Fruit fly (Drosophila melanogaster): ENCODE results near the gene trh.
A peak's percentile ranks its signal among the peaks of the same experiment; 100 is the strongest.

Gene trh

DNA sequence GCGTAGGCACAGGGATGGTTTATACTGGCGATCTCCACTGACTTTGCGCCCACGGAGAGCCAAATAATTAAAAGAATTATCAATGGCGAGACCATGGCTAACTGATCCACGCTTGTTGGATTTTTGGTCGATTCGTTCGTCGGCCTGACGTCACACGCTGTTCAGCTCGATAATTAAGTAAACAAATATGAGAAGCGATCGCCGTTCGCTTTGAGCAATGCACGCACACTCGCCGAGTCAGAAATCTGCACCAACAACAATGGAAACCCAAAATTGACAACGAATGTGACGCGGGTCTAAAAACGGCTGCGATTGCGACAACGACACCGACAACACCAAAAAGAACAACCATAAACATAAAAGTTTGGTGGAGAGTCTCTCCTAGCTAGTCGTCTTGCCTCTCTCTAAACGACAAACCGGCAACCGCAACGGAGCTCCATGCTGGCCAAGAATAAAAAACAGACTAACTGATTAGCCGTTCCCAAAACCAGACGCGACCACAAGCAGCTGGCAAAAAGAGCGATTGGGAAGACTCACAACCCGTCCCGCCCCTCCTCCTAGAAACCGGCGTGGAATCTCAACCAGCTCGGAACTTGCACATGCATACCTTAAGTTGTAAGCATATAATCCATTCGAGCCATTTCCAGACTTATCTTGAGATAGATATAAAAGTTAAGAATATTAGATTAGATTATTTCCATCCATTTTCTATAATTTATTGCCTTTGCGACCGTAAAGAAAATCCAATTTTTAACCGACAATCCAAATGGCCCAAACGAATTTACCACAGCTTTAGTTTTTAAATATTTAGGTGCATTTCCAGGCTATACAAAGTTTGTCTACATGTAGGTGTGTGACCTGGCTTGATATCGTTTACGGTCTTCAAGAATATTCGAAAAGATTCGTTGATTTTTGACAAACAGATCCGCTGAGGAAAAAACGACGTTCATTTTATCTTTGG lies 60.3 kb downstream of the trh start, which contains the start of gene mthl9 (continued):
- TF ChIP-seq Sox102F (GFP tag; optimal IDR thresholded peaks at IDR 0.05): no peak
- no peak for TF ChIP-seq CG11085 (GFP tag; IDR thresholded peaks at IDR 0.05)
- peak; percentile 62 for TF ChIP-seq Fer1 (GFP tag; optimal IDR thresholded peaks at IDR 0.05)
- TF ChIP-seq CG16863 (GFP tag; optimal IDR thresholded peaks at IDR 0.05): no peak
- no peak for TF ChIP-seq MESR4 (GFP tag; optimal IDR thresholded peaks at IDR 0.05)
- TF ChIP-seq exex (tag; optimal IDR thresholded peaks at IDR 0.05): peak; percentile 58
- TF ChIP-seq gce (GFP tag; IDR thresholded peaks at IDR 0.05): peak; percentile 38; the same call in 1 of the 3 replicates
- peak; percentile 9 for TF ChIP-seq pzg (GFP tag; optimal IDR thresholded peaks at IDR 0.05)
- TF ChIP-seq ATbp (GFP tag; optimal IDR thresholded peaks at IDR 0.05): no peak
- no peak for TF ChIP-seq dm (GFP tag; optimal IDR thresholded peaks at IDR 0.05)
- TF ChIP-seq CG13287 (GFP tag; IDR thresholded peaks at IDR 0.05; ENCODE audit: partially characterized antibody): peak; percentile 45; the same call in 1 of the 2 replicates
- TF ChIP-seq Kr (GFP tag; optimal IDR thresholded peaks at IDR 0.05): no peak
- no peak for TF ChIP-seq ewg (GFP tag; optimal IDR thresholded peaks at IDR 0.05)
- TF ChIP-seq Spps (tag; optimal IDR thresholded peaks at IDR 0.05): no peak
- peak; percentile 60 for TF ChIP-seq cwo (GFP tag; optimal IDR thresholded peaks at IDR 0.05)
- no peak for TF ChIP-seq abd-A (tag; optimal IDR thresholded peaks at IDR 0.05)
- no peak for TF ChIP-seq CG7786 (GFP tag; optimal IDR thresholded peaks at IDR 0.05)
- no peak for TF ChIP-seq CG17829 (tag; optimal IDR thresholded peaks at IDR 0.05)
- TF ChIP-seq Med (GFP tag): peak; percentile 56
- no peak for TF ChIP-seq CG10431 (GFP tag; optimal IDR thresholded peaks at IDR 0.05)
- TF ChIP-seq Hand (GFP tag; optimal IDR thresholded peaks at IDR 0.05): peak; percentile 38
- no peak for TF ChIP-seq nerfin-1 (tag; optimal IDR thresholded peaks at IDR 0.05)
- no peak for TF ChIP-seq mld (GFP tag; IDR thresholded peaks at IDR 0.05; ENCODE audit: partially characterized antibody)
- no peak for TF ChIP-seq btn (GFP tag; optimal IDR thresholded peaks at IDR 0.05)
- no peak for TF ChIP-seq Taf1 (GFP tag; IDR thresholded peaks at IDR 0.05)
- no peak for TF ChIP-seq wek (GFP tag; optimal IDR thresholded peaks at IDR 0.05)
- TF ChIP-seq Doc2 (GFP tag; IDR thresholded peaks at IDR 0.05): no peak
- no peak for TF ChIP-seq CG9797 (GFP tag; optimal IDR thresholded peaks at IDR 0.05)
- TF ChIP-seq Ravus (GFP tag; IDR thresholded peaks at IDR 0.05): no peak
- TF ChIP-seq MTF-1 (GFP tag; optimal IDR thresholded peaks at IDR 0.05; ENCODE audit: borderline replicate concordance): peak; percentile 6
- TF ChIP-seq ranshi (GFP tag; IDR thresholded peaks at IDR 0.05): no peak; the same call in 1 of the 2 replicates
- TF ChIP-seq phol (tag; optimal IDR thresholded peaks at IDR 0.05): no peak
- TF ChIP-seq ato (GFP tag; IDR thresholded peaks at IDR 0.05; ENCODE audit: partially characterized antibody): 0 out of 2 replicates have a peak, but pooled peaks have one; percentile 17
- TF ChIP-seq CG10274 (GFP tag; optimal IDR thresholded peaks at IDR 0.05): no peak
- TF ChIP-seq CG34224 (GFP tag; IDR thresholded peaks at IDR 0.05; ENCODE audit: partially characterized antibody): 0 out of 3 replicates have a peak, but pooled peaks have one; percentile 52
- TF ChIP-seq disco-r (GFP tag; optimal IDR thresholded peaks at IDR 0.05): no peak
- peak; percentile 17 for TF ChIP-seq CoRest (tag; optimal IDR thresholded peaks at IDR 0.05)
- TF ChIP-seq sob (GFP tag; IDR thresholded peaks at IDR 0.05): no peak; the same call in 1 of the 2 replicates
- TF ChIP-seq hth (optimal IDR thresholded peaks at IDR 0.05): no peak
- TF ChIP-seq sqz (GFP tag; optimal IDR thresholded peaks at IDR 0.05): peak; percentile 53
- TF ChIP-seq TFAM (GFP tag; optimal IDR thresholded peaks at IDR 0.05): no peak
- no peak for TF ChIP-seq CG8281 (tag; optimal IDR thresholded peaks at IDR 0.05)
- no peak for TF ChIP-seq unpg (GFP tag; optimal IDR thresholded peaks at IDR 0.05)
- TF ChIP-seq gcm (GFP tag; optimal IDR thresholded peaks at IDR 0.05): no peak
- no peak for TF ChIP-seq ssp (GFP tag; IDR thresholded peaks at IDR 0.05)
- TF ChIP-seq CG1792 (GFP tag; optimal IDR thresholded peaks at IDR 0.05): no peak
- TF ChIP-seq CG17385 (GFP tag; optimal IDR thresholded peaks at IDR 0.05): peak; percentile 17
